Worm (Caenorhabditis elegans): ENCODE data around the gene catp-7.

The catp-7 gene

DNA sequence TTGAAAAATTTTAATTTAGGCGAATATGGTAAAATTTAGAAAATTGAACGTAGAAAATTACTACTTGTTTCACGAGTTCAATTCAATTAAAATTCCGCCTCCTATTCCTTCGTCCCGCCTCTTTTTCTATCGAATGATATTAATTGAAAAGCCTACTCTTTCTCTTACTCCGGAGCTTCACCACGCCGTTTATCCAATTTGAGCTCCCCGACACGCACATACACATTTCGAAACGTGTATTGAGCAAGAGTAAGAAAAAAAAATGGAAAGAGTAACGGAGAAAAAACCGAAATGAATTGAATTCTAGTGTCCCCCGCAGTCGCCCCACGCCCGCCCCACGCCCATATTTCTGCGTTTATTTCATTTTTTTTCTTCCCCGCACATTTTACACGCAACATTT is 40.5 kb downstream of the catp-7 start:
- no peak for TF ChIP-seq dao-5 (tag; optimal IDR thresholded peaks at IDR 0.05)
- no peak for TF ChIP-seq W03F9.2 (tag; optimal IDR thresholded peaks at IDR 0.05)
- no peak for TF ChIP-seq him-1 (tag; optimal IDR thresholded peaks at IDR 0.05)

DNA sequence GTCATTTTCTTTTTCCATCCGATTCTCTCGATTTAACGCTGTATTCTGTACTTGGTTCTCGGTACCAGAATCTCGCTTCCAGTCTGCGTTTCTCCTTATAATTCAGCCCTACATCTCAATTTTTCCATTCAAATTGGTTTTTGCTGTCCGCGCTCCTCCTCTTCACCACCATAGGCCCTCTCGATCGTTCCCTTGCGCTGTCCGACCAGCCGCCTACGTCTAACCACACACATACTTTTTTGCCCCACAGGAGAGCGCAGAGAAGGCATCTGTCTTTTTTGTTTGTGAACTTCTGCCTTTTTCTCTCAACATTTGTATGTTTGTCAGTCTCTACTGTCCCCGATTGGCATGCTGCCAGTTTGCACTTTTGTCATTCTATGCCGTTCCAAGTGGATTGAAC is 41.5 kb downstream of the catp-7 start, which contains the start of gene F42A9.11:
F42A9.11 (plus strand) TSS at position 310 of the 400 bp plus-strand sequence.
- TF ChIP-seq dao-5 (tag; optimal IDR thresholded peaks at IDR 0.05) (no peak), W03F9.2 (tag; optimal IDR thresholded peaks at IDR 0.05) (no peak), him-1 (tag; optimal IDR thresholded peaks at IDR 0.05) (no peak)

DNA sequence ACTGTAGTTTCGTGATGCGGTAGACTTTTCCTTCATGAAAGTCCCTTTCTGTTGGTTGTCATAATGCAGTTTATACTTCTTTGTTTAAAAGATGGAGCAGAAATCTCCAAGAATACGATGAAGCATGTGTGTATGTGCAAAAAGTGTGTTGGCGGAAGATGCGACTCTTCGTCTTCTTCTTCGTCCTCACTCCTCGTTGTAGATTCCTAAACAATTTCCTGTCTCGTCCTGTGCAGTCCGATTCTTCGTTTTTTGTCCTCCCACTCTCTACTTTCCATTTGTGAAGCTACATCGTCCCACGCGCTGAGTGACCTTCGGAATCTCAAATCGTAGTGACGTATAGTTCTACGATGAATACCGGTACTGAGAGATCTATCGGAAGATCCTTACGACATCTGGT is 42.5 kb downstream of the catp-7 start:
- no peak for TF ChIP-seq W03F9.2 (tag; optimal IDR thresholded peaks at IDR 0.05)
- TF ChIP-seq him-1 (tag; optimal IDR thresholded peaks at IDR 0.05) = no peak
- no peak for TF ChIP-seq dao-5 (tag; optimal IDR thresholded peaks at IDR 0.05)

DNA sequence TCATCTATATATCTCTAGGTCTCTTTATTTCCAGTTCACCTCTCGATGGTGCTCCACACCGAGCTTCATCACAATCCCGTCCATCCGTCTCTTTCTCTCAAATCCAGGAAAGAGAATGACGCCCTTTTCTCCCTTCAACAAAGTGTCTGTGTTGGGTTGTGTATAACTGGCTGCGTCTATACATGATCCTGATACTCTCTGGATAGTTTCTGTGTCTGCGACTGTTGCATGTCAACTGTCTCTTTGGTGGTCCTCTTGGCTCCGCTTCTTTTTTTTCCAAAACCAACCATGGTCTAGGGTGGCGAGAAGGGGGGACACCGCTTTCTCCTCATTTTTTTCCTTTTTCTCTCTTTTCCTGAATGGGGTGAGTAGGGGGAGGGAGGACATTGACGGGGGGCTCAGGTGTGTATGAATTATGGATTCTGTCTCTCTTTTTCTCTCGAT is 43.8 kb downstream of the catp-7 start:
- TF ChIP-seq him-1 (tag; optimal IDR thresholded peaks at IDR 0.05) (peak; percentile 67), W03F9.2 (tag; optimal IDR thresholded peaks at IDR 0.05) (no peak)

DNA sequence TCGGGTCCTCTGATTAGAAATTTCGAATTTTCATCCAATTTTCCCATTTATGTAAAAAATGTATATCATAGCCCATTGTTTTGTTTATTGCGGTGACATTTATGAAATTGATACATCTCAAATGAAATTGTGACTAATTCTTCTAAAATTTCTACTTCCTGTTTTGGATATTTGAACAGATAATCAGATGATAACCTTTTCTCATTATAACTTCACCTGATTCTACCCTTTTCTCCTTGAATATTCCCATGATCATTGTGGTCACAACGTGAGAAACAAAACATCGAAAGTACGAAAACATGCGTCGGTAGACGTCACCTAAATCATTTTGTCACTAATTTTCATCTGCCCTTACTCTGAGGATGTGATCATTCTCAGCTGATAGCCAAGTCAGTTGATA is 44.5 kb downstream of the catp-7 start:
- TF ChIP-seq W03F9.2 (tag; optimal IDR thresholded peaks at IDR 0.05) = no peak
- no peak for TF ChIP-seq dao-5 (tag; optimal IDR thresholded peaks at IDR 0.05)
- no peak for TF ChIP-seq him-1 (tag; optimal IDR thresholded peaks at IDR 0.05)

DNA sequence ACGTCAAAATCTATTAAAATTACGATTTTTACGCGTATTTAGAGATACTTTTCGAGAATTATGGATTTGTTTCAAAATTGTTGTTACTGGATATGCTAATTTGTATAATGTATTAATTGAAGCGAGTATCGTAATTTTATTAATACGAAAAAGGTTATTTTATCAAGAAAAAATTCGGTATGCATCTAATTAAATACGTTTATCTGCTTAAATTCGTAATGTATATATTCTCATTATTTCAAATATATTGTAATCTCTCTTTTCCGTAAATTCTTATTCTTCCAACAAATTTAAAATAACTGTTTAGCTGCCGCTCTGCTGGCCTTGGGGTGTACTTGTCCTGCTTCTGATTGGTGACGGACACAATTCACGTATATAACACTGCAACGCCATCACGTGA is 45.2 kb downstream of the catp-7 start, which contains the start of gene dgk-4:
dgk-4 (plus strand) TSS at position 301 of the 400 bp plus-strand sequence.
- TF ChIP-seq W03F9.2 (tag; optimal IDR thresholded peaks at IDR 0.05) = no peak
- TF ChIP-seq dao-5 (tag; optimal IDR thresholded peaks at IDR 0.05) = no peak
- no peak for TF ChIP-seq him-1 (tag; optimal IDR thresholded peaks at IDR 0.05)

DNA sequence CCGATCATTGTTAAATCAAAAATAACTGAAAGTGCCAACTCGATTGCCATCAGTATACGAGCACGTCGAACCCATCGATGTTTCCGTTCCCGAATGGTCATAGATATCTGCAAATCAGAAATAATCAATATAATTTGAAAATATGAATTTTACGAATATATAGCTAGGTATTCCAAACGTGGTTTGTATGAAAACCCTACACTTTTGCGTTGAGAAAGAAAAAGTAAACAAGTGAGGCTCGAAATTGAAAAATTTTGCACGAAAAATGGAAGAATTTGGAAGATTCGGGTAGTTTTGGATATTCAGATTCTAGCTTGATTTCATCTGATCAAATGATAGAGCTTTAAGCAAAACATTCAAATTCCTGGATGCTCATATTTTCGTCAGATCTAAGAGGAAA is 53.0 kb downstream of the catp-7 start, which contains the start of gene F42A9.9:
F42A9.9 (minus strand) TSS at position 101 of the 400 bp plus-strand sequence.
- TF ChIP-seq dao-5 (tag; optimal IDR thresholded peaks at IDR 0.05) (no peak), W03F9.2 (tag; optimal IDR thresholded peaks at IDR 0.05) (no peak), him-1 (tag; optimal IDR thresholded peaks at IDR 0.05) (no peak)
